Worm (Caenorhabditis elegans): Measurements from ENCODE around the gene ttyh-1.

ttyh-1 gene

ce11 chrX:11364914-11365313 is 3.6 kb upstream of the ttyh-1 start:
- no peak for TF ChIP-seq tbx-8 (GFP tag; optimal IDR thresholded peaks at IDR 0.05)
- TF ChIP-seq ceh-83 (GFP tag; optimal IDR thresholded peaks at IDR 0.05): no peak
- no peak for TF ChIP-seq snpc-4 (tag; optimal IDR thresholded peaks at IDR 0.05)
- TF ChIP-seq elt-1 (tag; optimal IDR thresholded peaks at IDR 0.05; ENCODE audit: borderline replicate concordance, insufficient read depth): no peak
- no peak for TF ChIP-seq ztf-11 (tag; optimal IDR thresholded peaks at IDR 0.05)
- no peak for TF ChIP-seq nhr-12 (tag; optimal IDR thresholded peaks at IDR 0.05)
- TF ChIP-seq cnd-1 (tag; optimal IDR thresholded peaks at IDR 0.05): no peak
- TF ChIP-seq sem-2 (GFP tag; optimal IDR thresholded peaks at IDR 0.05): no peak
- no peak for TF ChIP-seq unc-62 (GFP tag; optimal IDR thresholded peaks at IDR 0.05)
- TF ChIP-seq hlh-1 (tag; optimal IDR thresholded peaks at IDR 0.05): no peak
- TF ChIP-seq flh-1 (GFP tag; optimal IDR thresholded peaks at IDR 0.05): no peak
- TF ChIP-seq zip-8 (tag; optimal IDR thresholded peaks at IDR 0.05): no peak

- TF ChIP-seq ceh-43 (GFP tag; optimal IDR thresholded peaks at IDR 0.05): no peak
- no peak for TF ChIP-seq ztf-11 (tag; optimal IDR thresholded peaks at IDR 0.05)
- TF ChIP-seq unc-62 (GFP tag; optimal IDR thresholded peaks at IDR 0.05): no peak
- no peak for TF ChIP-seq sem-2 (GFP tag; optimal IDR thresholded peaks at IDR 0.05)
- TF ChIP-seq bed-3 (GFP tag; optimal IDR thresholded peaks at IDR 0.05): no peak
- peak; percentile 32 for TF ChIP-seq sptf-1 (tag; optimal IDR thresholded peaks at IDR 0.05)
- no peak for TF ChIP-seq ham-2 (GFP tag; optimal IDR thresholded peaks at IDR 0.05)
- TF ChIP-seq tbx-8 (GFP tag; optimal IDR thresholded peaks at IDR 0.05): no peak
- TF ChIP-seq pha-4 (tag; optimal IDR thresholded peaks at IDR 0.05): peak; percentile 24
- TF ChIP-seq elt-3 (tag; optimal IDR thresholded peaks at IDR 0.05): no peak
- TF ChIP-seq nhr-2 (tag; optimal IDR thresholded peaks at IDR 0.05): peak; percentile 88
These were observed 2.5 kb upstream of the ttyh-1 start for ce11 chrX:11365995-11366394.

- no peak for TF ChIP-seq drap-1 (GFP tag; optimal IDR thresholded peaks at IDR 0.05)
- TF ChIP-seq ztf-11 (tag; optimal IDR thresholded peaks at IDR 0.05): no peak
- no peak for TF ChIP-seq hlh-1 (tag; optimal IDR thresholded peaks at IDR 0.05)
- TF ChIP-seq nhr-76 (tag; optimal IDR thresholded peaks at IDR 0.05): no peak
- TF ChIP-seq nhr-12 (tag; optimal IDR thresholded peaks at IDR 0.05): no peak
- TF ChIP-seq bed-3 (GFP tag; optimal IDR thresholded peaks at IDR 0.05): no peak
- no peak for TF ChIP-seq pha-4 (tag; optimal IDR thresholded peaks at IDR 0.05)
- TF ChIP-seq M03D4.4 (tag; optimal IDR thresholded peaks at IDR 0.05): no peak
- TF ChIP-seq sptf-1 (tag; optimal IDR thresholded peaks at IDR 0.05): no peak
- no peak for TF ChIP-seq nhr-28 (tag; optimal IDR thresholded peaks at IDR 0.05)
- no peak for TF ChIP-seq mep-1 (tag; optimal IDR thresholded peaks at IDR 0.05)
- no peak for TF ChIP-seq nhr-2 (tag; optimal IDR thresholded peaks at IDR 0.05)
These were observed 1.4 kb upstream of the ttyh-1 start for ce11 chrX:11367087-11367486.

- TF ChIP-seq pha-4 (tag; optimal IDR thresholded peaks at IDR 0.05) (no peak), ces-1 (GFP tag; optimal IDR thresholded peaks at IDR 0.05) (peak; percentile 60), sptf-1 (tag; optimal IDR thresholded peaks at IDR 0.05) (peak; percentile 37)
These were observed 877 bp upstream of the ttyh-1 start for ce11 chrX:11367640-11368039.

- TF ChIP-seq unc-39 (tag; optimal IDR thresholded peaks at IDR 0.05): no peak
- peak; percentile 88 for TF ChIP-seq unc-62 (GFP tag; optimal IDR thresholded peaks at IDR 0.05)
- TF ChIP-seq unc-120 (tag; optimal IDR thresholded peaks at IDR 0.05; ENCODE audit: poor library complexity, severe bottlenecking): peak; percentile 4
- TF ChIP-seq pha-4 (tag; optimal IDR thresholded peaks at IDR 0.05): peak; percentile 43
- no peak for TF ChIP-seq elt-3 (tag; optimal IDR thresholded peaks at IDR 0.05)
- TF ChIP-seq ces-1 (GFP tag; optimal IDR thresholded peaks at IDR 0.05): peak; percentile 87
- peak; percentile 30 for TF ChIP-seq mep-1 (tag; optimal IDR thresholded peaks at IDR 0.05)
- TF ChIP-seq ceh-43 (GFP tag; optimal IDR thresholded peaks at IDR 0.05): no peak
- no peak for TF ChIP-seq hlh-1 (tag; optimal IDR thresholded peaks at IDR 0.05)
These were observed 328 bp downstream of the ttyh-1 start for ce11 chrX:11368845-11369244.

- TF ChIP-seq cnd-1 (tag; optimal IDR thresholded peaks at IDR 0.05) (no peak), ztf-11 (tag; optimal IDR thresholded peaks at IDR 0.05) (no peak), snpc-4 (tag; optimal IDR thresholded peaks at IDR 0.05) (no peak), nhr-2 (tag; optimal IDR thresholded peaks at IDR 0.05) (peak; percentile 68), ceh-83 (GFP tag; optimal IDR thresholded peaks at IDR 0.05) (no peak), nhr-12 (tag; optimal IDR thresholded peaks at IDR 0.05) (no peak), mep-1 (tag; optimal IDR thresholded peaks at IDR 0.05) (no peak), mab-5 (tag; optimal IDR thresholded peaks at IDR 0.05) (no peak), unc-62 (GFP tag; optimal IDR thresholded peaks at IDR 0.05) (peak; percentile 29), nhr-28 (tag; optimal IDR thresholded peaks at IDR 0.05) (no peak)
These were observed 1.6 kb downstream of the ttyh-1 start for ce11 chrX:11370090-11370489.

Data from whole organism, mixed stage, embryonic.